Worm (Caenorhabditis elegans) whole organism, young adult: ENCODE measurements around the gene sre-24.
A peak's percentile ranks its signal among the peaks of the same experiment; 100 is the strongest.

Source experiments
- B0035.1 ChIP-seq: sonication (generic microtip); optimal IDR thresholded peaks from 2 replicates; lab custom pipeline; 2016; ENCODE audit warnings: missing genetic modification characterization, mild to moderate bottlenecking, missing compliant biosample characterization, missing genotype, missing genetic modification reagents
- B0261.1 ChIP-seq: sonication (generic microtip); optimal IDR thresholded peaks from 2 replicates; lab custom pipeline; 2016; ENCODE audit warnings: mild to moderate bottlenecking, missing genetic modification characterization, moderate library complexity, missing compliant biosample characterization
- D2030.7 ChIP-seq: fragments of 200-800 bp; sonication (Bioruptor generic); IDR thresholded peaks from 2 replicates; pipeline ENCODE4 v1.3.6; 2022; ENCODE audit warnings: missing genetic modification reagents, missing genetic modification characterization, missing compliant biosample characterization
- F22D6.2 ChIP-seq: sonication (generic microtip); optimal IDR thresholded peaks from 2 replicates; lab custom pipeline; 2016; ENCODE audit warnings: mild to moderate bottlenecking, missing genetic modification characterization, missing compliant biosample characterization
- F49E8.2 ChIP-seq: sonication (generic microtip); optimal IDR thresholded peaks from 3 replicates; lab custom pipeline; 2017; ENCODE audit warnings: missing genetic modification characterization, mild to moderate bottlenecking, missing compliant biosample characterization, antibody characterized with exemption, moderate library complexity; ENCODE audit not compliant: insufficient read depth
- F52B5.7 ChIP-seq: sonication (generic microtip); optimal IDR thresholded peaks from 2 replicates; lab custom pipeline; 2016; ENCODE audit warnings: mild to moderate bottlenecking, missing genetic modification characterization, missing compliant biosample characterization
- F57A8.1 ChIP-seq: fragments of 200-800 bp; sonication (Bioruptor generic); optimal IDR thresholded peaks from 2 replicates; lab custom pipeline; 2018; ENCODE audit warnings: mild to moderate bottlenecking, missing genetic modification characterization, moderate library complexity, missing compliant biosample characterization
- T26A5.8 ChIP-seq: sonication (generic microtip); optimal IDR thresholded peaks from 2 replicates; lab custom pipeline; 2016; ENCODE audit warnings: missing genetic modification characterization, missing compliant biosample characterization
- ZK185.1 ChIP-seq: sonication (generic microtip); optimal IDR thresholded peaks from 2 replicates; lab custom pipeline; 2016; ENCODE audit warnings: mild to moderate bottlenecking, missing genetic modification characterization, missing compliant biosample characterization; ENCODE audit not compliant: poor library complexity, severe bottlenecking
- attf-5 ChIP-seq: fragments of 200-800 bp; sonication (Bioruptor generic); optimal IDR thresholded peaks from 2 replicates; lab custom pipeline; 2018; ENCODE audit warnings: mild to moderate bottlenecking, missing genetic modification characterization, missing compliant biosample characterization
- attf-6 ChIP-seq: fragments of 200-800 bp; sonication (Bioruptor generic); IDR thresholded peaks from 2 replicates; pipeline ENCODE4 v1.3.6; 2022; ENCODE audit warnings: missing genetic modification reagents, missing genetic modification characterization, missing compliant biosample characterization
- ceh-100 ChIP-seq: fragments of 200-800 bp; sonication (Bioruptor generic); IDR thresholded peaks from 2 replicates; pipeline ENCODE4 v1.3.6; 2022; ENCODE audit warnings: missing genetic modification reagents, missing genetic modification characterization, missing compliant biosample characterization
- ceh-40 ChIP-seq: fragments of 200-800 bp; sonication (Bioruptor generic); IDR thresholded peaks from 2 replicates; pipeline ENCODE4 v1.3.6; 2022; ENCODE audit warnings: missing genetic modification characterization, missing compliant biosample characterization
- dpl-1 ChIP-seq: fragments of 150-350 bp; optimal IDR thresholded peaks from 2 replicates; lab custom pipeline; 2014; ENCODE audit warnings: missing biosample characterization, missing genetic modification reagents, missing genetic modification characterization
- efl-1 ChIP-seq: fragments of 150-350 bp; optimal IDR thresholded peaks from 2 replicates; lab custom pipeline; 2014; ENCODE audit warnings: missing biosample characterization, missing genetic modification reagents, missing genetic modification characterization
- egl-18 ChIP-seq: fragments of 200-800 bp; sonication (Bioruptor generic); IDR thresholded peaks from 2 replicates; pipeline ENCODE4 v1.3.6; 2022; ENCODE audit warnings: missing genetic modification reagents, missing genetic modification characterization, missing compliant biosample characterization
- gei-17 ChIP-seq: fragments of 200-800 bp; sonication (Bioruptor generic); optimal IDR thresholded peaks from 2 replicates; lab custom pipeline; 2018; ENCODE audit warnings: mild to moderate bottlenecking, missing genetic modification characterization, missing compliant biosample characterization
- hrde-1 ChIP-seq: sonication (generic microtip); optimal IDR thresholded peaks from 2 replicates; lab custom pipeline; 2016; ENCODE audit warnings: missing genetic modification characterization, mild to moderate bottlenecking, missing compliant biosample characterization, moderate library complexity, missing genotype, missing genetic modification reagents, borderline replicate concordance
- hsf-1 ChIP-seq: fragments of 200-800 bp; sonication (Bioruptor generic); IDR thresholded peaks from 2 replicates; pipeline ENCODE4 v1.3.6; 2022; ENCODE audit warnings: missing genetic modification reagents, missing genetic modification characterization, missing compliant biosample characterization
- let-607 ChIP-seq, 2 experiments: fragments of 200-800 bp in 1 of 2; sonication (Bioruptor generic) in 1 of 2; sonication (generic microtip) in 1 of 2; optimal IDR thresholded peaks; 2 replicates each; lab custom pipeline; 2016 to 2018; ENCODE audit warnings: mild to moderate bottlenecking in 2 of 2, missing compliant biosample characterization in 2 of 2, missing genetic modification characterization in 2 of 2, moderate library complexity in 2 of 2, missing genotype in 1 of 2
- lin-35 ChIP-seq, 3 experiments: fragments of 150-350 bp in 2 of 3; sonication (generic microtip) in 1 of 3; optimal IDR thresholded peaks; 2 replicates each; lab custom pipeline; 2014 to 2018; ENCODE audit warnings: missing biosample characterization in 3 of 3, missing genetic modification characterization in 3 of 3, missing genetic modification reagents in 3 of 3
- madf-10 ChIP-seq: sonication (generic microtip); optimal IDR thresholded peaks from 2 replicates; lab custom pipeline; 2016; ENCODE audit warnings: mild to moderate bottlenecking, missing genetic modification characterization, missing compliant biosample characterization
- madf-3 ChIP-seq: fragments of 200-800 bp; sonication (Bioruptor generic); IDR thresholded peaks from 2 replicates; pipeline ENCODE4 v1.3.6; 2022; ENCODE audit warnings: missing genetic modification reagents, missing genetic modification characterization, missing compliant biosample characterization
- madf-8 ChIP-seq: fragments of 200-800 bp; sonication (Bioruptor generic); conservative IDR thresholded peaks from 2 replicates; pipeline ENCODE4 v1.3.6; 2022; ENCODE audit warnings: missing genetic modification reagents, missing genetic modification characterization, missing compliant biosample characterization
- nfyb-1 ChIP-seq: fragments of 200-800 bp; sonication (Bioruptor generic); IDR thresholded peaks from 2 replicates; pipeline ENCODE4 v1.3.6; 2022; ENCODE audit warnings: missing genetic modification reagents, missing genetic modification characterization, missing compliant biosample characterization
- nhr-27 ChIP-seq: fragments of 200-800 bp; sonication (Bioruptor generic); optimal IDR thresholded peaks from 2 replicates; lab custom pipeline; 2018; ENCODE audit warnings: mild to moderate bottlenecking, missing genetic modification characterization, moderate library complexity, missing compliant biosample characterization
- nhr-80 ChIP-seq: sonication (generic microtip); optimal IDR thresholded peaks from 2 replicates; lab custom pipeline; 2016; ENCODE audit warnings: missing genetic modification characterization, missing compliant biosample characterization
- repo-1 ChIP-seq: sonication (generic microtip); optimal IDR thresholded peaks from 2 replicates; lab custom pipeline; 2017; ENCODE audit warnings: mild to moderate bottlenecking, missing genetic modification characterization, missing compliant biosample characterization
- snpc-1.1 ChIP-seq: sonication (generic microtip); optimal IDR thresholded peaks from 2 replicates; lab custom pipeline; 2017; ENCODE audit warnings: missing genetic modification characterization, mild to moderate bottlenecking, missing compliant biosample characterization, antibody characterized with exemption, moderate library complexity, missing genotype, missing genetic modification reagents; ENCODE audit not compliant: insufficient read depth
- tlf-1 ChIP-seq: fragments of 200-800 bp; sonication (Bioruptor generic); optimal IDR thresholded peaks from 2 replicates; lab custom pipeline; 2018; ENCODE audit warnings: mild to moderate bottlenecking, missing genetic modification characterization, missing compliant biosample characterization
- unc-62 ChIP-seq: fragments of 150-350 bp; optimal IDR thresholded peaks from 2 replicates; lab custom pipeline; 2014; ENCODE audit warnings: missing biosample characterization, missing genetic modification reagents, missing genetic modification characterization

Gene sre-24

DNA sequence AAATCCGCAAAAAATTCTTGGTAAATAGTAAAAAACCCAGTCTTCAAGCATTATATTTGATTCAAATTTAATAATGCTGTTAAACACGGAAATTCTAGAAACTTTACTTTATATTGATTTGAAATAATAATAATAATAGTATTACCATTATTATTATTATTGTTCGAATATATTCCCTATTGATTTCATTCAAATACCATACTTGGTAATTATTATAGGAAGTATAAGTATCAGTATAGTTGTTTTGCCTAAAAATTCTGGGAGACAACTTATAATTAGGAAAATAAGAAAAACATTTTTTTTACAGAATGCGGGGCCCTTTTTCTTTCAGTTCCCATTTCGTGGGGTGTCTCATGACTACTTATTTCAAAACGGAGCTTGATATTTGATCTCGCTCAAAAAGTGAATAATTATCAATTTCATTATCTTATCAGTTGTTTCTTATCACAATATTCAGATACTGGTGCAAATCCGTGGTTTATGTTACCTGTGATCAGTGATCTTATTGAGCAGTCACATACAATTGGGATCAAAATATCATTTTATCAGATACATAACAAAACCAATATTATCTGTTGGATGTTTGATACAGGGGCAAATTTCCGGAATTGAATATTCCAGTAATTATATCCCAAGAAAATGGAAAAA, 36.1 kb upstream of the sre-24 start, which contains the start of gene srj-49:
srj-49 (minus strand) TSS at position 51 of the 648 bp plus-strand sequence.
- TF ChIP-seq repo-1 = no peak
- TF ChIP-seq nfyb-1 (GFP tag; lab: Robert Waterston, UW) = no peak
- no peak for TF ChIP-seq nhr-27 (tag; lab: Kevin White, UChicago)
- no peak for TF ChIP-seq lin-35 (GFP tag; optimal IDR thresholded peaks at IDR 0.05; lab: Kevin White, UChicago)
- no peak for TF ChIP-seq snpc-1.1 (tag; lab: Kevin White, UChicago)
- no peak for TF ChIP-seq dpl-1 (GFP tag; lab: Kevin White, UChicago)
- no peak for TF ChIP-seq hrde-1 (tag; lab: Kevin White, UChicago)
- TF ChIP-seq attf-5 (GFP tag; lab: Kevin White, UChicago) = no peak
- TF ChIP-seq ceh-40 (GFP tag; lab: Robert Waterston, UW) = no peak
- no peak for TF ChIP-seq gei-17 (GFP tag; lab: Kevin White, UChicago)
- TF ChIP-seq, all 124 proteins: peak for 0

DNA sequence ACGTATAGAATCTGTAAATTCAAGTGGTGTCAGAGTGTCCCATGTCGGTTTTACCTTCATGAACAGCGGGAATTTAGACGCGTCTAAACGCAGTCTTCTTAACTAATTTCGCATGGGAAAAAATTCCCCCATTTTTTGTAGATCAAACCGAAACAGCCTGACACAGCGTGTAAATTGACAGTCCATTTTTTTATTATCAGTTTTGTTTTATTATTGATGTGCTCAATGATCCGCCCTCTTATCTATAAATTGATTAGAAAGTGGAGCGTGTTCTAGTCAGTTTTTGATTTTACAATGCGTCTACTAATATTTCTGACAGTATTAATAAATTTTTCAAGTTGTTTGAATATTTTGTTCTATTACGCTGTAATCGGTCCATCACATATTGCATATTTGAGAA, 35.4 kb upstream of the sre-24 start, which contains the start of gene ugt-53:
ugt-53 (plus strand) TSS at position 273 of the 400 bp plus-strand sequence.
- TF ChIP-seq T26A5.8 (tag; lab: Kevin White, UChicago) = no peak
- TF ChIP-seq ZK185.1 = no peak
- no peak for TF ChIP-seq B0261.1 (tag; lab: Kevin White, UChicago)
- TF ChIP-seq madf-8 = no peak
- peak; percentile 48 for TF ChIP-seq nhr-80 (tag; lab: Kevin White, UChicago)
- TF ChIP-seq F57A8.1 (GFP tag; lab: Kevin White, UChicago) = no peak

DNA sequence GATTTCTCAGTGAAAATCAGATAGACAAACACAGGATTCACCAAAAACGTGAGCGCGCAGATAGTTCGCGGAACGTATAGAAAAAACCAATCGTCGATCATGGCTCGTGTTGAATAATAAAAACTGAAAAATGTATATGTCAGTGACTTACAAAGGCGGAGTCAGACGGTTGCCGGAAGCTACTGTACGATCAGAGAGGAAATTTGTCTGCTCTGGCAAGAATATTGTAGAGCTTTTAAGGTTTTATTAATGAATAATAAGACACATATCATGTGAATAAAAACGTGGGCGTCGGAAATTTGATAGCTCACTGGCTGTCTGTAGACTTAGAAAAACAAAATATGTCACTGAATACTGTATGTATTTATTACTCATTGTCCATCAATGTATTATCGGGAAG, 29.0 kb upstream of the sre-24 start, which contains the start of gene srj-57:
srj-57 (minus strand) TSS at position 101 of the 400 bp plus-strand sequence.
- no peak for TF ChIP-seq unc-62 (GFP tag; lab: Kevin White, UChicago)
- TF ChIP-seq attf-6 (GFP tag; lab: Robert Waterston, UW) = no peak
- no peak for TF ChIP-seq nhr-27 (tag; lab: Kevin White, UChicago)
- TF ChIP-seq madf-3 (GFP tag; lab: Robert Waterston, UW) = no peak

DNA sequence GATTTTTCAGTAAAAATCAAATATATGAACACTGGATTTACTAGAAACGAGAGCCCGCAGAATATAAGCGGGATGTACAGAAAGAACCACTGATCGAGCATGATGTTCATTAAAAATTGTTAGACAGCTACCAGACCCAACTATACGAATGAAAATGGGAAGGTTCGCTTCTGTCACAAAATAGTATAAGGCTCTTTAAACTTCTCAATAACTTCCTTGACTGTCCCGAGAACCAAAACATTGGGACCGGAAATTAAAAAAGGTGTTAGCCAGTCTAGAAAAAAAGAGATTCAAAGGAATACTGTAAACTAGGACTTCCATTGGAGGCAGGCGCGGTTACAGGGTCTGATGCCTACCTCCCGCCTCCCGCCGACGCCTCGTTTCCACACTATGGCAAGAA, 26.7 kb upstream of the sre-24 start, which contains the start of gene srj-55:
srj-55 (minus strand) TSS at position 101 of the 400 bp plus-strand sequence.
- TF ChIP-seq F49E8.2 (tag; lab: Kevin White, UChicago) (no peak), B0035.1 (no peak), efl-1 (GFP tag; lab: Kevin White, UChicago) (no peak), madf-8 (no peak), F52B5.7 (tag; lab: Kevin White, UChicago) (no peak), F22D6.2 (tag; lab: Kevin White, UChicago) (no peak), egl-18 (no peak), ceh-100 (no peak), nhr-80 (tag; lab: Kevin White, UChicago) (no peak), hsf-1 (GFP tag; lab: Robert Waterston, UW) (no peak), D2030.7 (GFP tag; lab: Robert Waterston, UW) (no peak), tlf-1 (GFP tag; lab: Kevin White, UChicago) (no peak), madf-10 (tag; lab: Kevin White, UChicago) (no peak), let-607 (tag; optimal IDR thresholded peaks at IDR 0.05; lab: Kevin White, UChicago) (no peak)
